Fruit fly (Drosophila melanogaster): ENCODE results near the gene Tak1.
A peak's percentile ranks its signal among the peaks of the same experiment; 100 is the strongest.

The Tak1 gene

DNA sequence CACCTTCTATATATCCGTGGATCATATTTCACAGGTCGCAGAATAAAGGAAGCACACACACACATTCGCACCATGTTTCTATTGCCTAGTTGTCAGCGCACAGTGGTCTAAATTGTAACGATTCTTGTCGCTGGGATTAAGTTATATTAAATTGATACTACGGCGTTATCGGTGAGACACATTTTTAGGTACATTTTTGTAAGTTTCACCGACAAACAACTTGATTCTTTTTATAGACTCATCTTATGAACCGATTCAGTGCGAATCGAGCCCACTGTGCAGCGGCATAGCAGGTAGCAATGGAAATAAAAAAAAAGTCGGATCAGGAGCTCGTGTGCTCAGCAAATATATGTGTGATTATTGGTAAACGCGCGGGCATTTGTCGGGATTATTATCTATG is 44.3 kb downstream of the Tak1 start (continued):
- TF ChIP-seq CG34406 (GFP tag; optimal IDR thresholded peaks at IDR 0.05) (peak; percentile 75), CG3032 (tag; optimal IDR thresholded peaks at IDR 0.05) (no peak), Eip93F (GFP tag; optimal IDR thresholded peaks at IDR 0.05) (no peak), CG6792 (GFP tag; optimal IDR thresholded peaks at IDR 0.05) (peak; percentile 76), CG10631 (GFP tag; optimal IDR thresholded peaks at IDR 0.05) (peak; percentile 77), fd59A (GFP tag; optimal IDR thresholded peaks at IDR 0.05) (peak; percentile 19), Met (GFP tag; optimal IDR thresholded peaks at IDR 0.05) (peak; percentile 80), Eip78C (GFP tag) (peak; percentile 87), Blimp-1 (GFP tag; optimal IDR thresholded peaks at IDR 0.05) (no peak), Sox14 (GFP tag; optimal IDR thresholded peaks at IDR 0.05) (peak; percentile 84), Hr4 (GFP tag; optimal IDR thresholded peaks at IDR 0.05) (peak; percentile 84), CG7368 (GFP tag; optimal IDR thresholded peaks at IDR 0.05) (peak; percentile 67), CG16779 (tag; optimal IDR thresholded peaks at IDR 0.05) (no peak), lz (GFP tag; optimal IDR thresholded peaks at IDR 0.05) (peak; percentile 80), Sox102F (GFP tag; optimal IDR thresholded peaks at IDR 0.05) (peak; percentile 84), CG4318 (GFP tag; optimal IDR thresholded peaks at IDR 0.05) (peak; percentile 69), Eip75B (GFP tag; optimal IDR thresholded peaks at IDR 0.05) (no peak), CG15336 (GFP tag; IDR thresholded peaks at IDR 0.05) (peak; percentile 78), OdsH (GFP tag; optimal IDR thresholded peaks at IDR 0.05) (peak; percentile 80), CG6808 (GFP tag; optimal IDR thresholded peaks at IDR 0.05) (no peak), fkh (GFP tag; optimal IDR thresholded peaks at IDR 0.05) (peak; percentile 5), CG1621 (tag; optimal IDR thresholded peaks at IDR 0.05) (no peak), Sox15 (GFP tag; optimal IDR thresholded peaks at IDR 0.05) (peak; percentile 61), ss (GFP tag; optimal IDR thresholded peaks at IDR 0.05) (no peak), svp (GFP tag) (no peak), Hr38 (GFP tag; optimal IDR thresholded peaks at IDR 0.05) (no peak), CG6854 (GFP tag; optimal IDR thresholded peaks at IDR 0.05) (no peak), CG32006 (GFP tag; optimal IDR thresholded peaks at IDR 0.05) (peak; percentile 82), CG6276 (GFP tag; optimal IDR thresholded peaks at IDR 0.05) (no peak), CG9139 (GFP tag; optimal IDR thresholded peaks at IDR 0.05) (no peak), Hr39 (GFP tag; optimal IDR thresholded peaks at IDR 0.05) (peak; percentile 83), spab (GFP tag; optimal IDR thresholded peaks at IDR 0.05) (peak; percentile 33)

DNA sequence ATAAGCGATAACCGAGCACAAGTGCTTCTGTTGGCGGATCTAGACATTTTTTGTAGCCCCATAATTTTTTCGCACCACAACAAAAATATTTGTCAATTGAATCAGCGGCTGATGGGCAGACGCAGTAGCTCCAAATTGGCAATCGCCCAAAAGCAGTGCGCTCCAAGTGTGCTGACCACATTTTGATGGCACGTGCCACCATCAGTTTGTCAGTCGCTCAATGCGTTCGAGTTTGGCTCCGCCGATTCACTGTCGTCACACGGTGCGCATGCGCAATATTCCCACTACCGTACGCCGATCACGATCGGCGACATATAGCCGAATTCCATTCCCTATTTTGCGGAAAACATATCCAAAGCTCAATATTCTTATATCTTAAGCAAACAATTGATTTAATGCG is 46.1 kb downstream of the Tak1 start:
- no peak for TF ChIP-seq Sox14 (GFP tag; optimal IDR thresholded peaks at IDR 0.05)
- no peak for TF ChIP-seq CG3032 (tag; optimal IDR thresholded peaks at IDR 0.05)
- TF ChIP-seq fd85E (GFP tag; optimal IDR thresholded peaks at IDR 0.05): no peak
- TF ChIP-seq dac (GFP tag; optimal IDR thresholded peaks at IDR 0.05): no peak
- no peak for TF ChIP-seq OdsH (GFP tag; optimal IDR thresholded peaks at IDR 0.05)
- TF ChIP-seq Ets21C (GFP tag; optimal IDR thresholded peaks at IDR 0.05): no peak
- TF ChIP-seq CG4318 (GFP tag; optimal IDR thresholded peaks at IDR 0.05): no peak
- no peak for TF ChIP-seq CG16779 (tag; optimal IDR thresholded peaks at IDR 0.05)

DNA sequence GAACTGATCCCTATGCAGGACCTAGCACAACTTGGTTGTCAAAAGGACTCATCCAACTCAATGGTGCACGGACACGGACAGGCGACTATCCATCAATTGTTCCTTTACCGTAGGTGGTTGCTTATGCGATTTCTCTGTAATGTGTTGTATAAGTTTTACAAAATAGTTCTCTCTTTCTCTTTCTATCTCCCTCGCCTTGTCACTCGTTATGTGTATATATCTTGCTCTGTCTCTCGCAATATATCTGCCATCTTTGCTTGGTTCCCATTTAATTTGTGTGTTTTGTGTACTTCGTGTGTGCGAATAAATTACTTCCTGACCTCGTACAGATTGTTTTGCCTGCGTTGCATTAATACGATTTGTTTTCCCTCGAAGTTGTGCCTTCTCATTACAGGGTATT is 54.0 kb downstream of the Tak1 start:
- no peak for TF ChIP-seq topi (GFP tag; optimal IDR thresholded peaks at IDR 0.05)
- no peak for TF ChIP-seq CG7368 (GFP tag; optimal IDR thresholded peaks at IDR 0.05)
- TF ChIP-seq dac (GFP tag; optimal IDR thresholded peaks at IDR 0.05): no peak
- no peak for TF ChIP-seq Eip75B (GFP tag; optimal IDR thresholded peaks at IDR 0.05)
- no peak for TF ChIP-seq acj6 (GFP tag; optimal IDR thresholded peaks at IDR 0.05)
- no peak for TF ChIP-seq Smox (GFP tag; optimal IDR thresholded peaks at IDR 0.05)
- no peak for TF ChIP-seq CG11762 (GFP tag; optimal IDR thresholded peaks at IDR 0.05; ENCODE audit: insufficient read depth)
- TF ChIP-seq CG10631 (GFP tag; optimal IDR thresholded peaks at IDR 0.05): no peak
- no peak for TF ChIP-seq CG3919 (GFP tag; optimal IDR thresholded peaks at IDR 0.05)
- no peak for TF ChIP-seq esn (GFP tag; optimal IDR thresholded peaks at IDR 0.05)
- no peak for TF ChIP-seq Lpt (GFP tag; optimal IDR thresholded peaks at IDR 0.05)
- TF ChIP-seq Eip78C (GFP tag): no peak
- no peak for TF ChIP-seq ss (GFP tag; optimal IDR thresholded peaks at IDR 0.05)
- no peak for TF ChIP-seq salr (GFP tag; optimal IDR thresholded peaks at IDR 0.05)
- no peak for TF ChIP-seq svp (GFP tag)
- TF ChIP-seq Sox15 (GFP tag; optimal IDR thresholded peaks at IDR 0.05): no peak
- TF ChIP-seq Sox102F (GFP tag; optimal IDR thresholded peaks at IDR 0.05): no peak
- TF ChIP-seq vri (GFP tag; optimal IDR thresholded peaks at IDR 0.05): no peak
- no peak for TF ChIP-seq CG3032 (tag; optimal IDR thresholded peaks at IDR 0.05)
